Fruit fly (Drosophila melanogaster): ENCODE measurements around the gene CG31055.

Gene CG31055

DNA sequence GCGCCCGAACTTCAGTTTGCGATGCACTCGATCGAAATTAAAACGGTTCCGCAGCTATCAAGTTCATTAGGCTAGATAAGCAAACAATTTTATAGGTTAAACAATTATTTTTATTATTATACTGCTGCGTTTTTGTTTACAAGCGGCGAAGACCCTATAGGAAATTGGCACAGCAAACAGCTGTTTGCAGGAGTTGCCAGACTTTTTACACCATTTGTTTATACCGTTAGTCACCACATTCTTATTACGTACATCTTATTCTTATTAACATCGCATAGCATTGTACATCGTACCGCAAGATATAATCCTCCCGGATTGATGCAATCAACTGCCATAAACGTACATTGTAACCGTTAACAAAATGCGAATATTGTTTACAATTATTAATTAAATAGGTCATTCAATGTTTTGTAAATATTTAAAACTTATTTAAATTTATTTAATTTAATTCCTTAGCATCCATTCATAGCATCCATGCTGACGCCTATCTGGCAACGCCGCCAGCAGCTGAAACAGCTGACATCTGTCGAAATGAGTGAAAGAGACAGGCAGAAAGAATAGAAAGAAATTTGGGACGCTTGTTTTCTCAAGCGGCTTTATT is 18.7 kb upstream of the CG31055 start, which contains the start of the genes CROT and CG12877 (continued):
- TF ChIP-seq ind (GFP tag; optimal IDR thresholded peaks at IDR 0.05) (peak; percentile 86), pita (GFP tag; optimal IDR thresholded peaks at IDR 0.05) (no peak), CG4404 (GFP tag; IDR thresholded peaks at IDR 0.05) (peak; percentile 75), CG7372 (GFP tag; IDR thresholded peaks at IDR 0.05) (peak; percentile 62), tap (tag; optimal IDR thresholded peaks at IDR 0.05) (peak; percentile 66), Xbp1 (GFP tag; optimal IDR thresholded peaks at IDR 0.05) (peak; percentile 86), Sry-β (GFP tag; optimal IDR thresholded peaks at IDR 0.05) (peak; percentile 3), tgo (GFP tag; IDR thresholded peaks at IDR 0.05) (peak; percentile 69), CG9609 (GFP tag; optimal IDR thresholded peaks at IDR 0.05) (no peak), cg (GFP tag; optimal IDR thresholded peaks at IDR 0.05) (no peak), CG12104 (GFP tag; optimal IDR thresholded peaks at IDR 0.05) (peak; percentile 71), trem (tag; optimal IDR thresholded peaks at IDR 0.05) (peak; percentile 79), mld (GFP tag; IDR thresholded peaks at IDR 0.05; ENCODE audit: partially characterized antibody) (no peak), Blimp-1 (GFP tag; optimal IDR thresholded peaks at IDR 0.05) (peak; percentile 60), Tbp (GFP tag; optimal IDR thresholded peaks at IDR 0.05) (no peak), gcm2 (GFP tag; optimal IDR thresholded peaks at IDR 0.05) (no peak), aop (GFP tag; IDR thresholded peaks at IDR 0.05) (no peak), CG1603 (tag; optimal IDR thresholded peaks at IDR 0.05) (peak; percentile 52), CG6689 (GFP tag; IDR thresholded peaks at IDR 0.05) (peak; percentile 84), unc-4 (GFP tag; IDR thresholded peaks at IDR 0.05; ENCODE audit: partially characterized antibody) (peak; percentile 31; the same call in 1 of the 2 replicates), Ets97D (GFP tag; optimal IDR thresholded peaks at IDR 0.05) (peak; percentile 4), CG8478 (optimal IDR thresholded peaks at IDR 0.05) (no peak), amos (GFP tag; IDR thresholded peaks at IDR 0.05; ENCODE audit: partially characterized antibody) (no peak), bcd (GFP tag; optimal IDR thresholded peaks at IDR 0.05) (peak; percentile 81), pnt (GFP tag; optimal IDR thresholded peaks at IDR 0.05) (peak; percentile 5), C15 (GFP tag; IDR thresholded peaks at IDR 0.05) (no peak), CG13624 (GFP tag; optimal IDR thresholded peaks at IDR 0.05) (peak; percentile 65), CG4424 (GFP tag; optimal IDR thresholded peaks at IDR 0.05) (peak; percentile 73), CG11456 (GFP tag; IDR thresholded peaks at IDR 0.05) (peak; percentile 73; the same call in 1 of the 3 replicates), Mrtf (GFP tag; IDR thresholded peaks at IDR 0.05) (peak; percentile 59; the same call in 2 of the 3 replicates), CoRest (tag; optimal IDR thresholded peaks at IDR 0.05) (peak; percentile 92), rib (GFP tag; IDR thresholded peaks at IDR 0.05) (0 out of 2 replicates have a peak, but pooled peaks have one; percentile 44), vfl (GFP tag; optimal IDR thresholded peaks at IDR 0.05) (peak; percentile 41), gsb (GFP tag; IDR thresholded peaks at IDR 0.05) (no peak), usp (GFP tag; optimal IDR thresholded peaks at IDR 0.05) (no peak), CG14050 (GFP tag; IDR thresholded peaks at IDR 0.05) (peak; percentile 42; the same call in 1 of the 3 replicates), hth (optimal IDR thresholded peaks at IDR 0.05) (no peak), CG9797 (GFP tag; optimal IDR thresholded peaks at IDR 0.05) (peak; percentile 35), Doc2 (GFP tag; IDR thresholded peaks at IDR 0.05) (peak; percentile 59; the same call in 1 of the 2 replicates), ERR (GFP tag; optimal IDR thresholded peaks at IDR 0.05) (no peak), CG12391 (tag; optimal IDR thresholded peaks at IDR 0.05) (peak; percentile 89), nerfin-1 (tag; optimal IDR thresholded peaks at IDR 0.05) (peak; percentile 86), tin (GFP tag; optimal IDR thresholded peaks at IDR 0.05) (peak; percentile 75), corto (GFP tag; optimal IDR thresholded peaks at IDR 0.05) (peak; percentile 4), mirr (GFP tag; optimal IDR thresholded peaks at IDR 0.05) (peak; percentile 11), pfk (GFP tag; optimal IDR thresholded peaks at IDR 0.05) (no peak), CG7963 (GFP tag; IDR thresholded peaks at IDR 0.05; ENCODE audit: partially characterized antibody) (no peak), dysf (GFP tag; IDR thresholded peaks at IDR 0.05) (peak; percentile 82), al (GFP tag; IDR thresholded peaks at IDR 0.05) (peak; percentile 73; the same call in 1 of the 2 replicates), CG3847 (GFP tag; IDR thresholded peaks at IDR 0.05) (peak; percentile 86), maf-S (GFP tag; optimal IDR thresholded peaks at IDR 0.05) (peak; percentile 30)
